Worm (Caenorhabditis elegans) whole organism, late embryonic: ENCODE measurements around the gene B0524.6.

Experiments
- C08G9.2 ChIP-seq: sonication (generic microtip); optimal IDR thresholded peaks from 2 replicates; lab custom pipeline; 2016; ENCODE audit warnings: mild to moderate bottlenecking, missing genetic modification characterization, moderate library complexity, missing compliant biosample characterization
- C38D4.7 ChIP-seq: fragments of 200-800 bp; sonication (Bioruptor generic); optimal IDR thresholded peaks from 2 replicates; lab custom pipeline; 2018; ENCODE audit warnings: mild to moderate bottlenecking, missing genetic modification characterization, moderate library complexity, missing compliant biosample characterization
- F13H6.1 ChIP-seq: sonication (generic microtip); optimal IDR thresholded peaks from 2 replicates; lab custom pipeline; 2016; ENCODE audit warnings: missing genetic modification characterization, missing compliant biosample characterization
- K02D7.2 ChIP-seq: sonication (generic microtip); optimal IDR thresholded peaks from 2 replicates; lab custom pipeline; 2017; ENCODE audit warnings: mild to moderate bottlenecking, missing genetic modification characterization, missing compliant biosample characterization
- T23F11.4 ChIP-seq: fragments of 200-800 bp; sonication (Bioruptor generic); optimal IDR thresholded peaks from 2 replicates; lab custom pipeline; 2018; ENCODE audit warnings: mild to moderate bottlenecking, missing genetic modification characterization, missing compliant biosample characterization
- Y22D7AL.16 ChIP-seq: sonication (generic microtip); optimal IDR thresholded peaks from 2 replicates; lab custom pipeline; 2016; ENCODE audit warnings: missing genetic modification characterization, missing compliant biosample characterization
- ama-1 ChIP-seq: fragments of 150-350 bp; optimal IDR thresholded peaks from 2 replicates; lab custom pipeline; 2014
- ceh-2 ChIP-seq: sonication (generic microtip); optimal IDR thresholded peaks from 2 replicates; lab custom pipeline; 2016; ENCODE audit warnings: missing genotype, missing genetic modification characterization, missing compliant biosample characterization
- ceh-24 ChIP-seq: sonication (generic microtip); optimal IDR thresholded peaks from 2 replicates; lab custom pipeline; 2016; ENCODE audit warnings: mild to moderate bottlenecking, missing genetic modification characterization, missing compliant biosample characterization
- ceh-45 ChIP-seq: fragments of 200-800 bp; sonication (Bioruptor generic); IDR thresholded peaks from 2 replicates; pipeline ENCODE4 v1.3.6; 2022; ENCODE audit warnings: missing genetic modification reagents, missing genetic modification characterization, missing compliant biosample characterization
- ceh-48 ChIP-seq: sonication (generic microtip); optimal IDR thresholded peaks from 2 replicates; lab custom pipeline; 2016; ENCODE audit warnings: missing genetic modification characterization, inconsistent platforms, missing compliant biosample characterization
- ceh-9 ChIP-seq: sonication (generic microtip); optimal IDR thresholded peaks from 2 replicates; lab custom pipeline; 2016; ENCODE audit warnings: mild to moderate bottlenecking, missing genetic modification characterization, inconsistent platforms, missing compliant biosample characterization
- che-1 ChIP-seq: sonication (generic microtip); optimal IDR thresholded peaks from 2 replicates; lab custom pipeline; 2016; ENCODE audit warnings: mild to moderate bottlenecking, missing genetic modification characterization, missing compliant biosample characterization
- dmd-4 ChIP-seq: sonication (generic microtip); optimal IDR thresholded peaks from 2 replicates; lab custom pipeline; 2016; ENCODE audit warnings: borderline replicate concordance, missing genetic modification characterization, missing compliant biosample characterization
- dve-1 ChIP-seq: sonication (generic microtip); optimal IDR thresholded peaks from 2 replicates; lab custom pipeline; 2017; ENCODE audit warnings: antibody characterized with exemption, mild to moderate bottlenecking, missing genetic modification characterization, missing compliant biosample characterization
- elt-2 ChIP-seq: sonication (generic microtip); optimal IDR thresholded peaks from 2 replicates; lab custom pipeline; 2016; ENCODE audit warnings: missing genetic modification reagents, missing genetic modification characterization, missing compliant biosample characterization
- ets-4 ChIP-seq: sonication (generic microtip); optimal IDR thresholded peaks from 2 replicates; lab custom pipeline; 2016; ENCODE audit warnings: missing genetic modification characterization, missing compliant biosample characterization
- fkh-10 ChIP-seq: fragments of 150-350 bp; optimal IDR thresholded peaks from 2 replicates; lab custom pipeline; 2014; ENCODE audit warnings: missing biosample characterization, missing genetic modification reagents, missing genetic modification characterization
- hlh-13 ChIP-seq: fragments of 200-800 bp; sonication (Bioruptor generic); optimal IDR thresholded peaks from 2 replicates; lab custom pipeline; 2018; ENCODE audit warnings: mild to moderate bottlenecking, missing genetic modification characterization, missing compliant biosample characterization
- hlh-15 ChIP-seq: sonication (generic microtip); optimal IDR thresholded peaks from 2 replicates; lab custom pipeline; 2016; ENCODE audit warnings: missing genetic modification characterization, missing compliant biosample characterization
- hlh-8 ChIP-seq: sonication (generic microtip); optimal IDR thresholded peaks from 2 replicates; lab custom pipeline; 2016; ENCODE audit warnings: missing genotype, missing genetic modification characterization, missing compliant biosample characterization
- lim-6 ChIP-seq: sonication (generic microtip); optimal IDR thresholded peaks from 2 replicates; lab custom pipeline; 2016; ENCODE audit warnings: missing genetic modification characterization, missing compliant biosample characterization
- lin-11 ChIP-seq: fragments of 200-800 bp; sonication (Bioruptor generic); optimal IDR thresholded peaks from 2 replicates; lab custom pipeline; 2018; ENCODE audit warnings: mild to moderate bottlenecking, missing genetic modification characterization, missing compliant biosample characterization
- madf-2 ChIP-seq: sonication (generic microtip); optimal IDR thresholded peaks from 2 replicates; lab custom pipeline; 2017; ENCODE audit warnings: missing genetic modification characterization, missing compliant biosample characterization
- nhr-11 ChIP-seq: fragments of 150-350 bp; optimal IDR thresholded peaks from 2 replicates; lab custom pipeline; 2014; ENCODE audit warnings: missing biosample characterization, missing genetic modification characterization
- nhr-232 ChIP-seq: sonication (generic microtip); optimal IDR thresholded peaks from 2 replicates; lab custom pipeline; 2016; ENCODE audit warnings: missing genetic modification characterization, missing compliant biosample characterization
- npax-4 ChIP-seq: sonication (generic microtip); optimal IDR thresholded peaks from 2 replicates; lab custom pipeline; 2016; ENCODE audit warnings: missing genetic modification characterization, missing compliant biosample characterization
- odd-2 ChIP-seq: sonication (generic microtip); optimal IDR thresholded peaks from 2 replicates; lab custom pipeline; 2017; ENCODE audit warnings: antibody characterized with exemption, mild to moderate bottlenecking, missing genetic modification characterization, missing compliant biosample characterization
- pax-1 ChIP-seq: fragments of 150-350 bp; optimal IDR thresholded peaks from 2 replicates; lab custom pipeline; 2014; ENCODE audit warnings: missing biosample characterization, missing genetic modification characterization
- pha-2 ChIP-seq: sonication (generic microtip); optimal IDR thresholded peaks from 2 replicates; lab custom pipeline; 2017; ENCODE audit warnings: mild to moderate bottlenecking, missing genetic modification characterization, missing compliant biosample characterization
- pha-4 ChIP-seq: fragments of 150-350 bp; optimal IDR thresholded peaks from 2 replicates; lab custom pipeline; 2018; ENCODE audit warnings: missing biosample characterization, missing genetic modification reagents, missing genetic modification characterization
- pqm-1 ChIP-seq: sonication (generic microtip); optimal IDR thresholded peaks from 2 replicates; lab custom pipeline; 2016; ENCODE audit warnings: missing genetic modification characterization, missing compliant biosample characterization
- pros-1 ChIP-seq: fragments of 150-350 bp; optimal IDR thresholded peaks from 2 replicates; lab custom pipeline; 2014; ENCODE audit warnings: missing biosample characterization, missing genetic modification reagents, missing genetic modification characterization
- ref-2 ChIP-seq: sonication (generic microtip); optimal IDR thresholded peaks from 2 replicates; lab custom pipeline; 2016; ENCODE audit warnings: missing genetic modification characterization, missing compliant biosample characterization
- sdc-2 ChIP-seq: sonication (generic microtip); optimal IDR thresholded peaks from 2 replicates; lab custom pipeline; 2016; ENCODE audit warnings: missing genotype, missing genetic modification characterization, missing compliant biosample characterization
- sox-2 ChIP-seq: fragments of 200-800 bp; sonication (Bioruptor generic); IDR thresholded peaks from 2 replicates; pipeline ENCODE4 v1.3.6; 2022; ENCODE audit warnings: missing genetic modification reagents, missing genetic modification characterization, missing compliant biosample characterization
- sox-4 ChIP-seq: sonication (generic microtip); optimal IDR thresholded peaks from 2 replicates; lab custom pipeline; 2017; ENCODE audit warnings: mild to moderate bottlenecking, missing genetic modification characterization, inconsistent platforms, missing compliant biosample characterization
- syd-9 ChIP-seq: sonication (generic microtip); optimal IDR thresholded peaks from 2 replicates; lab custom pipeline; 2016; ENCODE audit warnings: mild to moderate bottlenecking, missing genetic modification characterization, moderate library complexity, missing compliant biosample characterization
- tbx-2 ChIP-seq: sonication (generic microtip); optimal IDR thresholded peaks from 2 replicates; lab custom pipeline; 2016; ENCODE audit warnings: missing genetic modification characterization, missing compliant biosample characterization
- tbx-7 ChIP-seq: sonication (generic microtip); optimal IDR thresholded peaks from 2 replicates; lab custom pipeline; 2016; ENCODE audit warnings: missing genotype, missing genetic modification characterization, missing compliant biosample characterization
- ttx-3 ChIP-seq: sonication (generic microtip); optimal IDR thresholded peaks from 2 replicates; lab custom pipeline; 2016; ENCODE audit warnings: missing genetic modification reagents, missing genetic modification characterization, missing compliant biosample characterization
- unc-3 ChIP-seq, 2 experiments: fragments of 200-800 bp in 1 of 2; sonication (Bioruptor generic) in 1 of 2; sonication (generic microtip) in 1 of 2; conservative IDR thresholded peaks in 1 of 2; optimal IDR thresholded peaks in 1 of 2; 2 replicates each; pipeline versions ENCODE4 v1.3.6 to Lab custom; 2016 to 2022; ENCODE audit warnings: missing compliant biosample characterization in 2 of 2, missing genetic modification characterization in 2 of 2, missing genetic modification reagents in 1 of 2
- ztf-16 ChIP-seq: sonication (generic microtip); optimal IDR thresholded peaks from 2 replicates; lab custom pipeline; 2017; ENCODE audit warnings: missing genetic modification characterization, missing compliant biosample characterization

B0524.6 gene

ce11 chrIII:1878065-1878464 is 27.4 kb downstream of the B0524.6 start, which contains the start of gene smi-1:
Gene smi-1, plus strand, starts transcription at chrIII:1878365.
- TF ChIP-seq tbx-7 = no peak
- TF ChIP-seq ceh-2 (tag; lab: Kevin White, UChicago) = no peak
- no peak for TF ChIP-seq ceh-24
- TF ChIP-seq sox-4 = no peak
- no peak for TF ChIP-seq C08G9.2
- no peak for TF ChIP-seq lin-11 (tag; lab: Kevin White, UChicago)
- no peak for TF ChIP-seq che-1 (tag; lab: Kevin White, UChicago)
- no peak for TF ChIP-seq nhr-232 (tag; lab: Kevin White, UChicago)
- no peak for TF ChIP-seq dmd-4 (tag; lab: Kevin White, UChicago)
- TF ChIP-seq hlh-8 = no peak
- no peak for TF ChIP-seq ttx-3 (tag; lab: Kevin White, UChicago)

ce11 chrIII:1877189-1877588 is 28.3 kb downstream of the B0524.6 start:
- TF ChIP-seq ama-1 = no peak
- TF ChIP-seq K02D7.2 = peak; percentile 5
- no peak for TF ChIP-seq dve-1 (tag; lab: Kevin White, UChicago)
- no peak for TF ChIP-seq madf-2 (tag; lab: Kevin White, UChicago)

- TF ChIP-seq hlh-15 (tag; lab: Kevin White, UChicago) (no peak), ceh-48 (tag; lab: Kevin White, UChicago) (peak; percentile 87)
Observed at ce11 chrIII:1876267-1876865, 29.1 kb downstream of the B0524.6 start.

DNA sequence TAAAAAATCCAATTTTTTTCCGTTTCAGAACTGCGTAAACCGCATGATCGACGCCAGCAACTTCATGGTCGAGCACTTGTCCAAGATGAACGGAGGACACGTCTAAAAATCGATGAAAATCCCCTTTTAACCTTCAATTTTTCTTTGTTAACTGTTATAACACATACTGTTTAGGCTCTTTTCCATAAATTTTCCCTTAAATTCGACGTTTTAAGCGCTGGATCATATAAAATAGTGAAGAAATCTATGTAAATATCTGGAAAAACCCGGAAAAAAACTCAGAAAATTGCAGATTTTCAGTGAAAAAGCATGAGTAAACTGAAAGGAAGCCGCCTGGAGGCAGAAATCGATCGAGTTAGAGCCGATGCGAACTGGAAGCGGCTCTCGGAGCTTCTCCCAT is 45.3 kb downstream of the B0524.6 start, which contains the start of gene ttc-7:
TSS of gene ttc-7 (plus strand) at position 301 of the 400 bp plus-strand sequence.
- no peak for TF ChIP-seq tbx-2 (tag; lab: Kevin White, UChicago)
- TF ChIP-seq T23F11.4 = no peak
- TF ChIP-seq pha-2 (tag; lab: Kevin White, UChicago) = no peak
- TF ChIP-seq dve-1 (tag; lab: Kevin White, UChicago) = no peak
- TF ChIP-seq C38D4.7 (GFP tag; lab: Kevin White, UChicago) = no peak
- no peak for TF ChIP-seq nhr-232 (tag; lab: Kevin White, UChicago)

DNA sequence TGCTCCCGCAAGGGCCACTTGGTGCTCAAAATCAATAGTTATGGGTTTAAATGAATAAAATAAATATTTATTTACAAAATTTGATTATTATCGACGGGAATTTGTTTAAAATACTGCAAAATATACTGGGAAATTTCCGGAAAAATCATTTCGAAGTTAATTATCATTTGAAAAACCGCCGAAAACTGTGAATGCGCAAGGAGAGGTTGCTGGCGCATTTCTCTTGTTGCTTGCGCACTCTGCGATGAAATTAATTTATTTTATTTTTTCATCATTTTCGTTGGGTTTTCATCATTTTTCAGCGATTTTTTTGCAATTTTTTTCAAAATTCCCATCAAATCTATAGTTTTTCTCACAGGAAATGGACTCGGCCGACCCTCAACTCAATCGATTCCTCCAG is 45.9 kb downstream of the B0524.6 start, which contains the start of gene ddp-1:
TSS of gene ddp-1 (plus strand) at position 357 of the 400 bp plus-strand sequence.
- TF ChIP-seq pax-1 = no peak
- TF ChIP-seq lin-11 (tag; lab: Kevin White, UChicago) = peak; percentile 47
- no peak for TF ChIP-seq syd-9 (tag; lab: Kevin White, UChicago)
- TF ChIP-seq ceh-24 = peak; percentile 61
- peak; percentile 15 for TF ChIP-seq lim-6 (tag; lab: Kevin White, UChicago)
- peak; percentile 16 for TF ChIP-seq pqm-1
- TF ChIP-seq ref-2 (tag; lab: Kevin White, UChicago) = peak; percentile 75
- peak; percentile 60 for TF ChIP-seq ceh-48 (tag; lab: Kevin White, UChicago)
- peak; percentile 80 for TF ChIP-seq ztf-16 (tag; lab: Kevin White, UChicago)
- peak; percentile 36 for TF ChIP-seq C08G9.2
- no peak for TF ChIP-seq hlh-13
- peak; percentile 40 for TF ChIP-seq fkh-10 (GFP tag; lab: Kevin White, UChicago)
- TF ChIP-seq ceh-45 (GFP tag; lab: Robert Waterston, UW) = peak; percentile 71; the same call in 1 of the 2 replicates
- TF ChIP-seq sdc-2 (tag; lab: Kevin White, UChicago) = peak; percentile 28
- peak; percentile 86 for TF ChIP-seq elt-2
- peak; percentile 75 for TF ChIP-seq ets-4
- TF ChIP-seq dve-1 (tag; lab: Kevin White, UChicago) = peak; percentile 72
- TF ChIP-seq C38D4.7 (GFP tag; lab: Kevin White, UChicago) = peak; percentile 68
- TF ChIP-seq nhr-11 = no peak
- TF ChIP-seq odd-2 (tag; lab: Kevin White, UChicago) = no peak
- no peak for TF ChIP-seq ceh-9 (tag; lab: Kevin White, UChicago)
- TF ChIP-seq Y22D7AL.16 (tag; lab: Kevin White, UChicago) = peak; percentile 68
- TF ChIP-seq che-1 (tag; lab: Kevin White, UChicago) = peak; percentile 78
- peak; percentile 55 for TF ChIP-seq npax-4 (tag; lab: Kevin White, UChicago)
- TF ChIP-seq unc-3 (GFP tag; conservative IDR thresholded peaks at IDR 0.05; lab: Robert Waterston, UW) = peak; percentile 81
- TF ChIP-seq unc-3 (tag; optimal IDR thresholded peaks at IDR 0.05; lab: Kevin White, UChicago) = peak; percentile 51
- TF ChIP-seq sox-2 (GFP tag; lab: Robert Waterston, UW) = no peak
- no peak for TF ChIP-seq pha-4 (tag; lab: Kevin White, UChicago)
- no peak for TF ChIP-seq pros-1 (tag; lab: Kevin White, UChicago)
- TF ChIP-seq K02D7.2 = peak; percentile 56
- peak; percentile 25 for TF ChIP-seq F13H6.1
